Worm (Caenorhabditis elegans) whole organism, young adult: ENCODE results near the gene cah-3.

ENCODE experiments used
- B0019.2 ChIP-seq: fragments of 200-800 bp; sonication (Bioruptor generic); conservative IDR thresholded peaks from 2 replicates; pipeline ENCODE4 v1.3.6; 2022; ENCODE audit warnings: missing genetic modification reagents, missing genetic modification characterization, missing compliant biosample characterization
- B0035.1 ChIP-seq: sonication (generic microtip); optimal IDR thresholded peaks from 2 replicates; lab custom pipeline; 2016; ENCODE audit warnings: missing genetic modification characterization, mild to moderate bottlenecking, missing compliant biosample characterization, missing genotype, missing genetic modification reagents
- F10E7.11 ChIP-seq: sonication (generic microtip); optimal IDR thresholded peaks from 2 replicates; lab custom pipeline; 2017; ENCODE audit warnings: mild to moderate bottlenecking, missing genetic modification characterization, moderate library complexity, missing compliant biosample characterization
- F22D6.2 ChIP-seq: sonication (generic microtip); optimal IDR thresholded peaks from 2 replicates; lab custom pipeline; 2016; ENCODE audit warnings: mild to moderate bottlenecking, missing genetic modification characterization, missing compliant biosample characterization
- K11D2.4 ChIP-seq: fragments of 200-800 bp; sonication (Bioruptor generic); IDR thresholded peaks from 2 replicates; pipeline ENCODE4 v1.3.6; 2022; ENCODE audit warnings: missing genetic modification reagents, missing genetic modification characterization, missing compliant biosample characterization
- K12H6.12 ChIP-seq: fragments of 200-800 bp; sonication (Bioruptor generic); optimal IDR thresholded peaks from 2 replicates; lab custom pipeline; 2018; ENCODE audit warnings: mild to moderate bottlenecking, missing genetic modification characterization, missing compliant biosample characterization
- T26A5.8 ChIP-seq: sonication (generic microtip); optimal IDR thresholded peaks from 2 replicates; lab custom pipeline; 2016; ENCODE audit warnings: missing genetic modification characterization, missing compliant biosample characterization
- Y95B8A.8 ChIP-seq: fragments of 200-800 bp; sonication (Bioruptor generic); IDR thresholded peaks from 2 replicates; pipeline ENCODE4 v1.3.6; 2022; ENCODE audit warnings: missing genetic modification reagents, missing genetic modification characterization, missing compliant biosample characterization
- ZK185.1 ChIP-seq: sonication (generic microtip); optimal IDR thresholded peaks from 2 replicates; lab custom pipeline; 2016; ENCODE audit warnings: mild to moderate bottlenecking, missing genetic modification characterization, missing compliant biosample characterization; ENCODE audit not compliant: poor library complexity, severe bottlenecking
- akir-1 ChIP-seq: fragments of 200-800 bp; sonication (Bioruptor generic); optimal IDR thresholded peaks from 2 replicates; lab custom pipeline; 2018; ENCODE audit warnings: mild to moderate bottlenecking, missing genetic modification characterization, moderate library complexity, missing compliant biosample characterization
- aptf-2 ChIP-seq: fragments of 200-800 bp; sonication (Bioruptor generic); conservative IDR thresholded peaks from 2 replicates; pipeline ENCODE4 v1.3.6; 2022; ENCODE audit warnings: missing genetic modification reagents, missing genetic modification characterization, missing compliant biosample characterization
- attf-3 ChIP-seq: fragments of 200-800 bp; sonication (Bioruptor generic); conservative IDR thresholded peaks from 2 replicates; pipeline ENCODE4 v1.3.6; 2022; ENCODE audit warnings: missing genetic modification reagents, missing genetic modification characterization, missing compliant biosample characterization
- attf-6 ChIP-seq: fragments of 200-800 bp; sonication (Bioruptor generic); IDR thresholded peaks from 2 replicates; pipeline ENCODE4 v1.3.6; 2022; ENCODE audit warnings: missing genetic modification reagents, missing genetic modification characterization, missing compliant biosample characterization
- ceh-100 ChIP-seq: fragments of 200-800 bp; sonication (Bioruptor generic); IDR thresholded peaks from 2 replicates; pipeline ENCODE4 v1.3.6; 2022; ENCODE audit warnings: missing genetic modification reagents, missing genetic modification characterization, missing compliant biosample characterization
- chd-7 ChIP-seq: sonication (generic microtip); optimal IDR thresholded peaks from 2 replicates; lab custom pipeline; 2016; ENCODE audit warnings: mild to moderate bottlenecking, missing genetic modification characterization, moderate library complexity, missing compliant biosample characterization
- die-1 ChIP-seq: sonication (generic microtip); optimal IDR thresholded peaks from 2 replicates; lab custom pipeline; 2016; ENCODE audit warnings: missing genotype, mild to moderate bottlenecking, missing genetic modification characterization, missing compliant biosample characterization
- dox-1 ChIP-seq: fragments of 200-800 bp; sonication (Bioruptor generic); IDR thresholded peaks from 2 replicates; pipeline ENCODE4 v1.3.6; 2022; ENCODE audit warnings: missing genetic modification reagents, missing genetic modification characterization, missing compliant biosample characterization
- efl-1 ChIP-seq: fragments of 150-350 bp; optimal IDR thresholded peaks from 2 replicates; lab custom pipeline; 2014; ENCODE audit warnings: missing biosample characterization, missing genetic modification reagents, missing genetic modification characterization
- egl-18 ChIP-seq: fragments of 200-800 bp; sonication (Bioruptor generic); IDR thresholded peaks from 2 replicates; pipeline ENCODE4 v1.3.6; 2022; ENCODE audit warnings: missing genetic modification reagents, missing genetic modification characterization, missing compliant biosample characterization
- egl-44 ChIP-seq: fragments of 200-800 bp; sonication (Bioruptor generic); IDR thresholded peaks from 2 replicates; pipeline ENCODE4 v1.3.6; 2022; ENCODE audit warnings: missing genetic modification reagents, missing genetic modification characterization, missing compliant biosample characterization
- egrh-3 ChIP-seq: fragments of 200-800 bp; sonication (Bioruptor generic); IDR thresholded peaks from 2 replicates; pipeline ENCODE4 v1.3.6; 2022; ENCODE audit warnings: missing genetic modification reagents, missing genetic modification characterization, missing compliant biosample characterization
- ekl-4 ChIP-seq: fragments of 200-800 bp; sonication (Bioruptor generic); IDR thresholded peaks from 2 replicates; pipeline ENCODE4 v1.3.6; 2022; ENCODE audit warnings: missing genetic modification reagents, missing genetic modification characterization, missing compliant biosample characterization
- ets-4 ChIP-seq: fragments of 200-800 bp; sonication (Bioruptor generic); optimal IDR thresholded peaks from 2 replicates; lab custom pipeline; 2018; ENCODE audit warnings: mild to moderate bottlenecking, missing genetic modification characterization, missing compliant biosample characterization
- fkh-3 ChIP-seq: sonication (generic microtip); optimal IDR thresholded peaks from 2 replicates; lab custom pipeline; 2016; ENCODE audit warnings: mild to moderate bottlenecking, missing genetic modification characterization, missing compliant biosample characterization
- him-1 ChIP-seq: sonication (generic microtip); optimal IDR thresholded peaks from 2 replicates; lab custom pipeline; 2016; ENCODE audit warnings: missing genotype, missing genetic modification reagents, missing genetic modification characterization, missing compliant biosample characterization
- hlh-12 ChIP-seq: sonication (generic microtip); optimal IDR thresholded peaks from 2 replicates; lab custom pipeline; 2016; ENCODE audit warnings: missing genetic modification characterization, missing compliant biosample characterization
- hlh-26 ChIP-seq: fragments of 200-800 bp; sonication (Bioruptor generic); conservative IDR thresholded peaks from 2 replicates; pipeline ENCODE4 v1.3.6; 2022; ENCODE audit warnings: missing genetic modification reagents, missing genetic modification characterization, missing compliant biosample characterization
- hmg-1.2 ChIP-seq: fragments of 200-800 bp; sonication (Bioruptor generic); IDR thresholded peaks from 2 replicates; pipeline ENCODE4 v1.3.6; 2022; ENCODE audit warnings: missing genetic modification reagents, missing genetic modification characterization, missing compliant biosample characterization
- hmg-20 ChIP-seq: fragments of 200-800 bp; sonication (Bioruptor generic); IDR thresholded peaks from 2 replicates; pipeline ENCODE4 v1.3.6; 2022; ENCODE audit warnings: missing genetic modification reagents, missing genetic modification characterization, missing compliant biosample characterization
- lin-35 ChIP-seq, 3 experiments: fragments of 150-350 bp in 2 of 3; sonication (generic microtip) in 1 of 3; optimal IDR thresholded peaks; 2 replicates each; lab custom pipeline; 2014 to 2018; ENCODE audit warnings: missing biosample characterization in 3 of 3, missing genetic modification characterization in 3 of 3, missing genetic modification reagents in 3 of 3
- lin-40 ChIP-seq: sonication (generic microtip); optimal IDR thresholded peaks from 2 replicates; lab custom pipeline; 2016; ENCODE audit warnings: missing genetic modification characterization, mild to moderate bottlenecking, missing compliant biosample characterization, missing genotype, missing genetic modification reagents
- lsl-1 ChIP-seq: fragments of 200-800 bp; sonication (Bioruptor generic); optimal IDR thresholded peaks from 2 replicates; lab custom pipeline; 2018; ENCODE audit warnings: mild to moderate bottlenecking, missing genetic modification characterization, moderate library complexity, missing compliant biosample characterization
- madf-8 ChIP-seq: fragments of 200-800 bp; sonication (Bioruptor generic); conservative IDR thresholded peaks from 2 replicates; pipeline ENCODE4 v1.3.6; 2022; ENCODE audit warnings: missing genetic modification reagents, missing genetic modification characterization, missing compliant biosample characterization
- mes-4 ChIP-seq: sonication (generic microtip); optimal IDR thresholded peaks from 2 replicates; lab custom pipeline; 2016; ENCODE audit warnings: missing genotype, missing genetic modification characterization, missing compliant biosample characterization
- mxl-1 ChIP-seq: sonication (generic microtip); optimal IDR thresholded peaks from 2 replicates; lab custom pipeline; 2016; ENCODE audit warnings: missing genetic modification characterization, missing compliant biosample characterization
- nfya-1 ChIP-seq: sonication (generic microtip); optimal IDR thresholded peaks from 2 replicates; lab custom pipeline; 2017; ENCODE audit warnings: antibody characterized with exemption, missing compliant biosample characterization, missing genetic modification characterization, borderline replicate concordance; ENCODE audit not compliant: insufficient read depth
- nfya-2 ChIP-seq: fragments of 200-800 bp; sonication (Bioruptor generic); IDR thresholded peaks from 2 replicates; pipeline ENCODE4 v1.3.6; 2022; ENCODE audit warnings: missing genetic modification reagents, missing genetic modification characterization, missing compliant biosample characterization
- nhr-120 ChIP-seq: fragments of 200-800 bp; sonication (Bioruptor generic); IDR thresholded peaks from 2 replicates; pipeline ENCODE4 v1.3.6; 2022; ENCODE audit warnings: missing genetic modification characterization, missing compliant biosample characterization
- nhr-80 ChIP-seq: sonication (generic microtip); optimal IDR thresholded peaks from 2 replicates; lab custom pipeline; 2016; ENCODE audit warnings: missing genetic modification characterization, missing compliant biosample characterization
- rcor-1 ChIP-seq: fragments of 200-800 bp; sonication (Bioruptor generic); IDR thresholded peaks from 2 replicates; pipeline ENCODE4 v1.3.6; 2022; ENCODE audit warnings: missing genetic modification reagents, missing genetic modification characterization, missing compliant biosample characterization
- snpc-4 ChIP-seq, 5 experiments: fragments of 150-350 bp in 1 of 5; sonication (generic microtip) in 4 of 5; optimal IDR thresholded peaks; 2 replicates each; lab custom pipeline; 2014 to 2018; ENCODE audit warnings: missing genetic modification characterization in 5 of 5, missing biosample characterization in 3 of 5, antibody characterized with exemption in 2 of 5, mild to moderate bottlenecking in 2 of 5, missing compliant biosample characterization in 2 of 5, missing genotype in 2 of 5, moderate library complexity in 2 of 5, missing genetic modification reagents in 1 of 5
- unc-62 ChIP-seq: fragments of 150-350 bp; optimal IDR thresholded peaks from 2 replicates; lab custom pipeline; 2014; ENCODE audit warnings: missing biosample characterization, missing genetic modification reagents, missing genetic modification characterization
- zfh-2 ChIP-seq: fragments of 200-800 bp; sonication (Bioruptor generic); conservative IDR thresholded peaks from 2 replicates; pipeline ENCODE4 v1.3.6; 2022; ENCODE audit warnings: missing genetic modification reagents, missing genetic modification characterization, missing compliant biosample characterization
- ztf-26 ChIP-seq: sonication (generic microtip); optimal IDR thresholded peaks from 2 replicates; lab custom pipeline; 2017; ENCODE audit warnings: missing genetic modification characterization, missing compliant biosample characterization
- ztf-28 ChIP-seq: fragments of 200-800 bp; sonication (Bioruptor generic); IDR thresholded peaks from 2 replicates; pipeline ENCODE4 v1.3.6; 2022; ENCODE audit warnings: missing genetic modification reagents, missing genetic modification characterization, missing compliant biosample characterization

The cah-3 gene

ce11 chrX:16445793-16446248 is 41.5 kb upstream of the cah-3 start, which contains the start of gene twf-2 (continued):
- 0 out of 2 replicates have a peak, but pooled peaks have one; percentile 21 for TF ChIP-seq ekl-4
- TF ChIP-seq nfya-1: no peak
- TF ChIP-seq nhr-80 (tag; lab: Kevin White, UChicago): peak; percentile 73
- TF ChIP-seq mxl-1 (tag; lab: Kevin White, UChicago): no peak
- no peak for TF ChIP-seq F10E7.11 (tag; lab: Kevin White, UChicago)
- peak; percentile 34 for TF ChIP-seq B0035.1 (tag; lab: Kevin White, UChicago)
- TF ChIP-seq nhr-120 (GFP tag; lab: Robert Waterston, UW): no peak
- TF ChIP-seq mes-4 (tag; lab: Kevin White, UChicago): no peak
- no peak for TF ChIP-seq madf-8 (GFP tag; lab: Robert Waterston, UW)
- 0 out of 2 replicates have a peak, but pooled peaks have one; percentile 27 for TF ChIP-seq hmg-20 (GFP tag; lab: Robert Waterston, UW)
- no peak for TF ChIP-seq akir-1 (GFP tag; lab: Kevin White, UChicago)
- TF ChIP-seq attf-6 (GFP tag; lab: Robert Waterston, UW): no peak
- no peak for TF ChIP-seq egl-18 (GFP tag; lab: Robert Waterston, UW)
- no peak for TF ChIP-seq lin-35 (GFP tag; optimal IDR thresholded peaks at IDR 0.05; lab: Kevin White, UChicago)
- no peak for TF ChIP-seq unc-62 (GFP tag; lab: Kevin White, UChicago)
- TF ChIP-seq efl-1: no peak
- no peak for TF ChIP-seq B0019.2 (GFP tag; lab: Robert Waterston, UW)
- peak; percentile 60 for TF ChIP-seq rcor-1 (GFP tag; lab: Robert Waterston, UW)
- TF ChIP-seq hlh-26 (GFP tag; lab: Robert Waterston, UW): no peak
- no peak for TF ChIP-seq T26A5.8 (tag; lab: Kevin White, UChicago)
- peak; percentile 95 for TF ChIP-seq zfh-2 (GFP tag; lab: Robert Waterston, UW)
- peak; percentile 83 for TF ChIP-seq lin-40 (tag; lab: Kevin White, UChicago)
- peak; percentile 23 for TF ChIP-seq die-1 (tag; lab: Kevin White, UChicago)
- no peak for TF ChIP-seq nfya-2 (GFP tag; lab: Robert Waterston, UW)
- TF ChIP-seq ZK185.1 (tag; lab: Kevin White, UChicago): peak; percentile 41
- no peak for TF ChIP-seq ets-4 (GFP tag; lab: Kevin White, UChicago)
- TF ChIP-seq egrh-3 (GFP tag; lab: Robert Waterston, UW): peak; percentile 36
- no peak for TF ChIP-seq ceh-100 (GFP tag; lab: Robert Waterston, UW)
- TF ChIP-seq snpc-4 (GFP tag; optimal IDR thresholded peaks at IDR 0.05; lab: Kevin White, UChicago): peak; percentile 58
- peak; percentile 10 to 54 (median 35) for TF ChIP-seq snpc-4 (tag; optimal IDR thresholded peaks at IDR 0.05; lab: Kevin White, UChicago)
- no peak for TF ChIP-seq F22D6.2
- TF ChIP-seq Y95B8A.8 (GFP tag; lab: Robert Waterston, UW): no peak
- TF ChIP-seq ztf-26: peak; percentile 46
- TF ChIP-seq chd-7: peak; percentile 58
- TF ChIP-seq dox-1 (GFP tag; lab: Robert Waterston, UW): peak; percentile 75

DNA sequence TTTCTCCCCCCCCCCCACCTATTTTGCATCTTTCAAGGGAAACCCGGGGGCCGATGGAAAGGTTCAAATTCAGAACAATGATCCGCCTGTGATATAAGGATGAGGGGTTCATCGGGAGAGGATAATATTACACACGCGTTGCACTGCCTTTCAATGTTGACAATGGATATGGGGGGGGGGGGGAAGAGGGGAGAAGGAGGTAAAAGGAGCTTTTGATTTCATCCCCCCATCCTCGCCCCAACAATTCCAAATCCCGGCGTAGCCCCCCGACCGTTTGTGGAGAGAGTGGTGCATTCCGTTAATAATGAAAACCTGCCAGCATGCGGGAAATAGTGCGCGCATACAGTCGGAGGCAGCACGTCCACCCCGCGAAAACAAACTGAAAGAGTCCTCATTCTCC is 40.2 kb upstream of the cah-3 start:
- TF ChIP-seq zfh-2 (GFP tag; lab: Robert Waterston, UW) (peak; percentile 67), egrh-3 (GFP tag; lab: Robert Waterston, UW) (0 out of 2 replicates have a peak, but pooled peaks have one; percentile 29), attf-3 (GFP tag; lab: Robert Waterston, UW) (no peak)

ce11 chrX:16451124-16451523 is 36.2 kb upstream of the cah-3 start:
- TF ChIP-seq zfh-2 (GFP tag; lab: Robert Waterston, UW) (no peak), him-1 (no peak), ceh-100 (GFP tag; lab: Robert Waterston, UW) (no peak), hlh-12 (tag; lab: Kevin White, UChicago) (no peak), aptf-2 (GFP tag; lab: Robert Waterston, UW) (no peak), fkh-3 (tag; lab: Kevin White, UChicago) (no peak), dox-1 (GFP tag; lab: Robert Waterston, UW) (no peak), ztf-28 (GFP tag; lab: Robert Waterston, UW) (no peak), K12H6.12 (tag; lab: Kevin White, UChicago) (no peak), K11D2.4 (GFP tag; lab: Robert Waterston, UW) (no peak), efl-1 (no peak), hmg-1.2 (GFP tag; lab: Robert Waterston, UW) (no peak), lsl-1 (no peak), egl-44 (GFP tag; lab: Robert Waterston, UW) (no peak), chd-7 (no peak)
- TF ChIP-seq, all 124 proteins: peak for 0
